Worm (Caenorhabditis elegans): ENCODE data around the gene ttr-36.

The ttr-36 gene

ce11 chrX:6553634-6554033 is 42.9 kb downstream of the ttr-36 start:
- TF ChIP-seq madf-2 (tag; optimal IDR thresholded peaks at IDR 0.05), result no peak
- TF ChIP-seq ceh-34 (tag; optimal IDR thresholded peaks at IDR 0.05), result no peak
- no peak for TF ChIP-seq elt-2 (tag; optimal IDR thresholded peaks at IDR 0.05)
- no peak for TF ChIP-seq hlh-8 (tag; optimal IDR thresholded peaks at IDR 0.05)
- TF ChIP-seq pag-3 (tag; optimal IDR thresholded peaks at IDR 0.05; ENCODE audit: borderline replicate concordance), result no peak
- no peak for TF ChIP-seq lin-11 (tag; optimal IDR thresholded peaks at IDR 0.05)
- TF ChIP-seq pha-2 (tag; optimal IDR thresholded peaks at IDR 0.05), result no peak
- TF ChIP-seq hlh-13 (GFP tag; optimal IDR thresholded peaks at IDR 0.05), result no peak
- TF ChIP-seq nhr-232 (tag; optimal IDR thresholded peaks at IDR 0.05), result no peak
- TF ChIP-seq ceh-30 (tag; optimal IDR thresholded peaks at IDR 0.05), result no peak
- TF ChIP-seq ceh-2 (tag; optimal IDR thresholded peaks at IDR 0.05), result no peak
- TF ChIP-seq ceh-24 (tag; optimal IDR thresholded peaks at IDR 0.05), result no peak
- no peak for TF ChIP-seq ceh-45 (GFP tag; IDR thresholded peaks at IDR 0.05)

ce11 chrX:6560495-6560894 is 49.8 kb downstream of the ttr-36 start:
- no peak for TF ChIP-seq pha-4 (tag; optimal IDR thresholded peaks at IDR 0.05)
- no peak for TF ChIP-seq ama-1 (optimal IDR thresholded peaks at IDR 0.05)
- TF ChIP-seq sox-4 (tag; optimal IDR thresholded peaks at IDR 0.05), result no peak
- TF ChIP-seq Y22D7AL.16 (tag; optimal IDR thresholded peaks at IDR 0.05), result no peak
- no peak for TF ChIP-seq pqm-1 (tag; optimal IDR thresholded peaks at IDR 0.05)
- TF ChIP-seq ahr-1 (tag; optimal IDR thresholded peaks at IDR 0.05), result no peak
